Fruit fly (Drosophila melanogaster): ENCODE measurements around the gene Taf3.
A peak's percentile ranks its signal among the peaks of the same experiment; 100 is the strongest.

Taf3 gene

dm6 chr4:486435-486834 lies 19.8 kb upstream of the Taf3 start (continued):
- TF ChIP-seq CG10209 (GFP tag; optimal IDR thresholded peaks at IDR 0.05): peak; percentile 11
- TF ChIP-seq amos (GFP tag; IDR thresholded peaks at IDR 0.05; ENCODE audit: partially characterized antibody): peak; percentile 97
- no peak for TF ChIP-seq Awh (GFP tag; IDR thresholded peaks at IDR 0.05)
- TF ChIP-seq Taf1 (GFP tag; IDR thresholded peaks at IDR 0.05): 0 out of 2 replicates have a peak, but pooled peaks have one; percentile 41
- peak; percentile 58 for TF ChIP-seq CG30403 (GFP tag; optimal IDR thresholded peaks at IDR 0.05)
- TF ChIP-seq CG11247 (GFP tag; IDR thresholded peaks at IDR 0.05): no peak
- no peak for TF ChIP-seq Mes4 (GFP tag; optimal IDR thresholded peaks at IDR 0.05)
- no peak for TF ChIP-seq Tbp (GFP tag; optimal IDR thresholded peaks at IDR 0.05)
- peak; percentile 34 for TF ChIP-seq lbe (GFP tag; optimal IDR thresholded peaks at IDR 0.05)
- TF ChIP-seq slp2 (GFP tag; optimal IDR thresholded peaks at IDR 0.05): no peak
- peak; percentile 43 for TF ChIP-seq jumu (GFP tag; optimal IDR thresholded peaks at IDR 0.05)
- no peak for TF ChIP-seq CG10565 (GFP tag; optimal IDR thresholded peaks at IDR 0.05)
- no peak for TF ChIP-seq CG9932 (GFP tag; IDR thresholded peaks at IDR 0.05)
- no peak for TF ChIP-seq TFAM (GFP tag; optimal IDR thresholded peaks at IDR 0.05)
- TF ChIP-seq Pdp1 (GFP tag; optimal IDR thresholded peaks at IDR 0.05): peak; percentile 2 to 15
- no peak for TF ChIP-seq salm (tag; optimal IDR thresholded peaks at IDR 0.05)
- TF ChIP-seq CG17385 (GFP tag; optimal IDR thresholded peaks at IDR 0.05): no peak
- TF ChIP-seq CrebB (tag; optimal IDR thresholded peaks at IDR 0.05): no peak
- peak; percentile 41 for TF ChIP-seq CG18476 (GFP tag; optimal IDR thresholded peaks at IDR 0.05)
- peak; percentile 64 for TF ChIP-seq fu2 (GFP tag; optimal IDR thresholded peaks at IDR 0.05)
- no peak for TF ChIP-seq kni (GFP tag; optimal IDR thresholded peaks at IDR 0.05)
- peak; percentile 68 for TF ChIP-seq B-H2 (GFP tag; optimal IDR thresholded peaks at IDR 0.05)
- TF ChIP-seq pb (GFP tag; optimal IDR thresholded peaks at IDR 0.05): no peak
- peak; percentile 32 for TF ChIP-seq CG8924 (tag; optimal IDR thresholded peaks at IDR 0.05)
- peak; percentile 93 for TF ChIP-seq BEAF-32 (GFP tag; optimal IDR thresholded peaks at IDR 0.05)
- no peak for TF ChIP-seq CG12071 (GFP tag; optimal IDR thresholded peaks at IDR 0.05)
- no peak for TF ChIP-seq disco-r (GFP tag; optimal IDR thresholded peaks at IDR 0.05)
- TF ChIP-seq bcd (GFP tag; optimal IDR thresholded peaks at IDR 0.05): peak; percentile 58
- TF ChIP-seq CG10543 (GFP tag; optimal IDR thresholded peaks at IDR 0.05): no peak
- TF ChIP-seq twi (tag; optimal IDR thresholded peaks at IDR 0.05): peak; percentile 3
- peak; percentile 38 for TF ChIP-seq CG17328 (GFP tag; IDR thresholded peaks at IDR 0.05)
- no peak for TF ChIP-seq CG7271 (tag; optimal IDR thresholded peaks at IDR 0.05)
- no peak for TF ChIP-seq CG7357 (GFP tag; IDR thresholded peaks at IDR 0.05)
- TF ChIP-seq CG30431 (GFP tag; optimal IDR thresholded peaks at IDR 0.05): no peak
- TF ChIP-seq CG14441 (GFP tag; IDR thresholded peaks at IDR 0.05): no peak
- no peak for TF ChIP-seq Atf3 (GFP tag; optimal IDR thresholded peaks at IDR 0.05)
- TF ChIP-seq usp (GFP tag; optimal IDR thresholded peaks at IDR 0.05): no peak
- TF ChIP-seq CG34224 (GFP tag; IDR thresholded peaks at IDR 0.05; ENCODE audit: partially characterized antibody): peak; percentile 95
- no peak for TF ChIP-seq Abd-B (GFP tag; optimal IDR thresholded peaks at IDR 0.05)
- TF ChIP-seq CG15479 (GFP tag; optimal IDR thresholded peaks at IDR 0.05): no peak
- no peak for TF ChIP-seq CG17568 (GFP tag; optimal IDR thresholded peaks at IDR 0.05)
- no peak for TF ChIP-seq cad (GFP tag; optimal IDR thresholded peaks at IDR 0.05)
- no peak for TF ChIP-seq exex (tag; optimal IDR thresholded peaks at IDR 0.05)
- peak; percentile 30 for TF ChIP-seq Dad (GFP tag; optimal IDR thresholded peaks at IDR 0.05)
- TF ChIP-seq Ets97D (GFP tag; optimal IDR thresholded peaks at IDR 0.05): peak; percentile 95
- no peak for TF ChIP-seq Drgx (GFP tag; IDR thresholded peaks at IDR 0.05)
- no peak for TF ChIP-seq YL-1 (GFP tag; optimal IDR thresholded peaks at IDR 0.05)
- no peak for TF ChIP-seq mirr (GFP tag; optimal IDR thresholded peaks at IDR 0.05)
- peak; percentile 59 for TF ChIP-seq CG3163 (GFP tag; optimal IDR thresholded peaks at IDR 0.05)
- TF ChIP-seq CG2120 (GFP tag; optimal IDR thresholded peaks at IDR 0.05): peak; percentile 67
- TF ChIP-seq cato (GFP tag; optimal IDR thresholded peaks at IDR 0.05; ENCODE audit: borderline replicate concordance): no peak
- TF ChIP-seq CG8478 (optimal IDR thresholded peaks at IDR 0.05): no peak
